Fruit fly (Drosophila melanogaster) whole organism, embryonic: ENCODE measurements around the gene CG33111.
A peak's percentile ranks its signal among the peaks of the same experiment; 100 is the strongest.

Experiments used
- Abd-B ChIP-seq: fragments of 200-800 bp; sonication (Bioruptor generic); optimal IDR thresholded peaks from 2 replicates; lab custom pipeline; 2018; ENCODE audit warnings: missing biosample characterization, mild to moderate bottlenecking, missing genetic modification characterization, moderate library complexity
- Aef1 ChIP-seq: fragments of 200-800 bp; sonication (Bioruptor generic); IDR thresholded peaks from 3 replicates; pipeline ENCODE4 v1.3.6; 2022; ENCODE audit warnings: missing biosample characterization, missing genetic modification characterization
- B-H1 ChIP-seq: fragments of 200-800 bp; sonication (Bioruptor generic); IDR thresholded peaks from 3 replicates; pipeline ENCODE4 v1.3.6; 2022; ENCODE audit warnings: missing biosample characterization, missing genetic modification characterization
- BEAF-32 ChIP-seq: fragments of 200-800 bp; sonication (Bioruptor generic); optimal IDR thresholded peaks from 3 replicates; lab custom pipeline; 2017; ENCODE audit warnings: missing biosample characterization, missing genetic modification characterization, mild to moderate bottlenecking, moderate library complexity, missing genetic modification reagents
- Bteb2 ChIP-seq: fragments of 200-800 bp; sonication (Bioruptor generic); optimal IDR thresholded peaks from 2 replicates; lab custom pipeline; 2016; ENCODE audit warnings: missing biosample characterization, missing genetic modification characterization
- CG10274 ChIP-seq: fragments of 200-800 bp; sonication (Bioruptor generic); optimal IDR thresholded peaks from 3 replicates; lab custom pipeline; 2017; ENCODE audit warnings: missing biosample characterization, mild to moderate bottlenecking, missing genetic modification characterization
- CG10959 ChIP-seq: fragments of 200-800 bp; sonication (Bioruptor generic); IDR thresholded peaks from 2 replicates; pipeline ENCODE4 v1.3.6; 2022; ENCODE audit warnings: missing biosample characterization, missing genetic modification characterization
- CG10979 ChIP-seq: fragments of 200-800 bp; sonication (Bioruptor generic); optimal IDR thresholded peaks from 2 replicates; lab custom pipeline; 2018; ENCODE audit warnings: missing biosample characterization, mild to moderate bottlenecking, missing genetic modification characterization, moderate library complexity
- CG12071 ChIP-seq: fragments of 200-800 bp; sonication (Bioruptor generic); optimal IDR thresholded peaks from 3 replicates; lab custom pipeline; 2018; ENCODE audit warnings: missing biosample characterization, mild to moderate bottlenecking, missing genetic modification characterization
- CG13123 ChIP-seq: fragments of 200-800 bp; sonication (Bioruptor generic); optimal IDR thresholded peaks from 2 replicates; lab custom pipeline; 2016; ENCODE audit warnings: missing biosample characterization, missing genetic modification characterization
- CG13296 ChIP-seq: fragments of 200-800 bp; sonication (Bioruptor generic); optimal IDR thresholded peaks from 3 replicates; lab custom pipeline; 2018; ENCODE audit warnings: missing biosample characterization, mild to moderate bottlenecking, missing genetic modification characterization
- CG16863 ChIP-seq: fragments of 200-800 bp; sonication (Bioruptor generic); optimal IDR thresholded peaks from 3 replicates; lab custom pipeline; 2016; ENCODE audit warnings: missing biosample characterization, missing genetic modification characterization
- CG17361 ChIP-seq: fragments of 200-800 bp; sonication (Bioruptor generic); IDR thresholded peaks from 3 replicates; pipeline ENCODE4 v1.3.6; 2022; ENCODE audit warnings: missing biosample characterization, missing genetic modification characterization
- CG17829 ChIP-seq: fragments of 200-800 bp; optimal IDR thresholded peaks from 2 replicates; lab custom pipeline; 2019; ENCODE audit warnings: missing biosample characterization, mild to moderate bottlenecking, missing genetic modification characterization, moderate library complexity
- CG2712 ChIP-seq: fragments of 200-800 bp; optimal IDR thresholded peaks from 3 replicates; lab custom pipeline; 2019; ENCODE audit warnings: missing biosample characterization, mild to moderate bottlenecking, missing genetic modification characterization, moderate library complexity
- CG32767 ChIP-seq: fragments of 200-800 bp; sonication (Bioruptor generic); IDR thresholded peaks from 2 replicates; pipeline ENCODE4 v1.3.6; 2022; ENCODE audit warnings: missing biosample characterization, missing genetic modification characterization
- CG32772 ChIP-seq: fragments of 200-800 bp; sonication (Bioruptor generic); IDR thresholded peaks from 2 replicates; pipeline ENCODE4 v1.3.6; 2022; ENCODE audit warnings: missing biosample characterization, missing genetic modification characterization
- CG33213 ChIP-seq: fragments of 200-800 bp; sonication (Bioruptor generic); optimal IDR thresholded peaks from 3 replicates; lab custom pipeline; 2016; ENCODE audit warnings: missing biosample characterization, missing genetic modification characterization
- CG6175 ChIP-seq: fragments of 200-800 bp; sonication (Bioruptor generic); IDR thresholded peaks from 3 replicates; pipeline ENCODE4 v1.3.6; 2022; ENCODE audit warnings: missing biosample characterization, missing genetic modification characterization
- CG6791 ChIP-seq: fragments of 200-800 bp; sonication (Bioruptor generic); IDR thresholded peaks from 3 replicates; pipeline ENCODE4 v1.3.6; 2022; ENCODE audit warnings: missing biosample characterization, missing genetic modification characterization; ENCODE audit not compliant: partially characterized antibody
- D ChIP-seq, 2 experiments: fragments of 200-800 bp in 1 of 2; fragments of >200 bp in 1 of 2; sonication (Bioruptor generic) in 1 of 2; optimal IDR thresholded peaks; 2 replicates in 1 of 2; 3 replicates in 1 of 2; lab custom pipeline; 2017; ENCODE audit warnings: mild to moderate bottlenecking in 1 of 2, missing biosample characterization in 1 of 2, missing genetic modification characterization in 1 of 2, missing genetic modification reagents in 1 of 2
- Dref ChIP-seq: fragments of 200-800 bp; sonication (Bioruptor generic); IDR thresholded peaks from 2 replicates; pipeline ENCODE4 v1.3.6; 2022; ENCODE audit warnings: missing biosample characterization, missing genetic modification characterization
- GATAe ChIP-seq: fragments of 200-800 bp; sonication (Bioruptor generic); conservative IDR thresholded peaks from 2 replicates; pipeline ENCODE4 v1.3.6; 2022; ENCODE audit warnings: missing biosample characterization, missing genetic modification characterization
- HHEX ChIP-seq: fragments of 200-800 bp; sonication (Bioruptor generic); optimal IDR thresholded peaks from 3 replicates; lab custom pipeline; 2017; ENCODE audit warnings: missing biosample characterization, mild to moderate bottlenecking, missing genetic modification characterization, missing genetic modification reagents
- Lpt ChIP-seq: fragments of >200 bp; optimal IDR thresholded peaks from 2 replicates; lab custom pipeline; 2018; ENCODE audit warnings: missing biosample characterization, missing genetic modification characterization
- MTF-1 ChIP-seq: fragments of 200-800 bp; sonication (Bioruptor generic); optimal IDR thresholded peaks from 2 replicates; lab custom pipeline; 2018; ENCODE audit warnings: missing biosample characterization, mild to moderate bottlenecking, missing genetic modification characterization, borderline replicate concordance
- Nf-YA ChIP-seq: fragments of 200-800 bp; sonication (Bioruptor generic); IDR thresholded peaks from 2 replicates; pipeline ENCODE4 v1.3.6; 2022; ENCODE audit warnings: missing biosample characterization, missing genetic modification characterization
- Ravus ChIP-seq: fragments of 200-800 bp; sonication (Bioruptor generic); IDR thresholded peaks from 2 replicates; pipeline ENCODE4 v1.3.6; 2022; ENCODE audit warnings: missing biosample characterization, missing genetic modification characterization
- Spps ChIP-seq: fragments of 200-800 bp; sonication (Bioruptor generic); optimal IDR thresholded peaks from 2 replicates; lab custom pipeline; 2018; ENCODE audit warnings: missing biosample characterization, mild to moderate bottlenecking, missing genetic modification characterization
- ato ChIP-seq: fragments of 200-800 bp; sonication (Bioruptor generic); IDR thresholded peaks from 2 replicates; pipeline ENCODE4 v1.3.6; 2022; ENCODE audit warnings: missing biosample characterization, missing genetic modification characterization; ENCODE audit not compliant: partially characterized antibody
- cad ChIP-seq: fragments of >200 bp; optimal IDR thresholded peaks from 2 replicates; lab custom pipeline; 2017; ENCODE audit warnings: missing biosample characterization, missing genetic modification characterization
- chif ChIP-seq, 2 experiments: fragments of 200-800 bp; sonication (Bioruptor generic); optimal IDR thresholded peaks; 3 replicates each; lab custom pipeline; 2016; ENCODE audit warnings: missing biosample characterization in 2 of 2, missing genetic modification characterization in 2 of 2
- eyg ChIP-seq: fragments of 200-800 bp; sonication (Bioruptor generic); optimal IDR thresholded peaks from 3 replicates; lab custom pipeline; 2016; ENCODE audit warnings: missing biosample characterization, missing genetic modification characterization
- hkb ChIP-seq, 2 experiments: fragments of 200-800 bp in 1 of 2; fragments of >200 bp in 1 of 2; sonication (Bioruptor generic) in 1 of 2; IDR thresholded peaks in 1 of 2; optimal IDR thresholded peaks in 1 of 2; 2 replicates each; pipeline versions ENCODE4 v1.3.6 to Lab custom; 2017 to 2022; ENCODE audit warnings: missing biosample characterization in 1 of 2, missing genetic modification characterization in 1 of 2
- kni ChIP-seq: fragments of 200-800 bp; sonication (Bioruptor generic); optimal IDR thresholded peaks from 3 replicates; lab custom pipeline; 2017; ENCODE audit warnings: mild to moderate bottlenecking, missing biosample characterization, missing genetic modification reagents, missing genetic modification characterization
- otp ChIP-seq: fragments of 200-800 bp; sonication (Bioruptor generic); IDR thresholded peaks from 3 replicates; pipeline ENCODE4, ENCODE4 v1.3.6; 2022; ENCODE audit warnings: missing biosample characterization, missing genetic modification characterization
- pita ChIP-seq: fragments of 200-800 bp; sonication (Bioruptor generic); optimal IDR thresholded peaks from 2 replicates; lab custom pipeline; 2017; ENCODE audit warnings: missing biosample characterization, mild to moderate bottlenecking, missing genetic modification characterization
- prd ChIP-seq, 3 experiments: fragments of >200 bp in 2 of 3; fragments of 200-800 bp in 1 of 3; sonication (Bioruptor generic) in 1 of 3; optimal IDR thresholded peaks in 2 of 3; IDR thresholded peaks in 1 of 3; 2 replicates in 2 of 3; 3 replicates in 1 of 3; pipeline versions ENCODE4 v1.3.6 to Lab custom; 2017 to 2022; ENCODE audit warnings: missing biosample characterization in 1 of 3, missing genetic modification characterization in 1 of 3
- ro ChIP-seq: fragments of 200-800 bp; sonication (Bioruptor generic); IDR thresholded peaks from 2 replicates; pipeline ENCODE4 v1.3.6; 2022; ENCODE audit warnings: missing biosample characterization, missing genetic modification characterization
- sens-2 ChIP-seq: fragments of 200-800 bp; sonication (Bioruptor generic); IDR thresholded peaks from 2 replicates; pipeline ENCODE4 v1.3.6; 2022; ENCODE audit warnings: missing biosample characterization, missing genetic modification characterization
- sna ChIP-seq: fragments of 200-800 bp; sonication (Bioruptor generic); IDR thresholded peaks from 2 replicates; pipeline ENCODE4 v1.3.6; 2022; ENCODE audit warnings: missing biosample characterization, missing genetic modification characterization; ENCODE audit not compliant: partially characterized antibody
- so ChIP-seq: fragments of 200-800 bp; sonication (Bioruptor generic); IDR thresholded peaks from 3 replicates; pipeline ENCODE4 v1.3.6; 2022; ENCODE audit warnings: missing biosample characterization, missing genetic modification characterization
- sr ChIP-seq: fragments of 200-800 bp; sonication (Bioruptor generic); IDR thresholded peaks from 3 replicates; pipeline ENCODE4 v1.3.6; 2022; ENCODE audit warnings: missing biosample characterization, missing genetic modification characterization
- ssp ChIP-seq: fragments of 200-800 bp; sonication (Bioruptor generic); IDR thresholded peaks from 2 replicates; pipeline ENCODE4 v1.3.6; 2022; ENCODE audit warnings: missing biosample characterization, missing genetic modification characterization
- tll ChIP-seq, 2 experiments: fragments of 200-800 bp in 1 of 2; fragments of >200 bp in 1 of 2; sonication (Bioruptor generic) in 1 of 2; optimal IDR thresholded peaks; 2 replicates each; lab custom pipeline; 2017 to 2019; ENCODE audit warnings: missing biosample characterization in 2 of 2, missing genetic modification characterization in 2 of 2, mild to moderate bottlenecking in 1 of 2, moderate library complexity in 1 of 2
- twi ChIP-seq: fragments of 200-800 bp; optimal IDR thresholded peaks from 2 replicates; lab custom pipeline; 2019; ENCODE audit warnings: missing biosample characterization, mild to moderate bottlenecking, missing genetic modification characterization, moderate library complexity
- unpg ChIP-seq: fragments of 200-800 bp; sonication (Bioruptor generic); optimal IDR thresholded peaks from 3 replicates; lab custom pipeline; 2018; ENCODE audit warnings: missing biosample characterization, mild to moderate bottlenecking, missing genetic modification characterization, moderate library complexity
- zen2 ChIP-seq: fragments of 200-800 bp; sonication (Bioruptor generic); IDR thresholded peaks from 3 replicates; pipeline ENCODE4 v1.3.6; 2022; ENCODE audit warnings: missing biosample characterization, missing genetic modification characterization; ENCODE audit not compliant: partially characterized antibody

CG33111 gene

dm6 chr3R:23817566-23818202 is 1.4 kb downstream of the CG33111 start (continued):
- TF ChIP-seq Bteb2 (no peak), so (GFP tag; lab: Robert Waterston, UW) (no peak), hkb (optimal IDR thresholded peaks at IDR 0.05; lab: Kevin White, UChicago) (no peak), hkb (GFP tag; IDR thresholded peaks at IDR 0.05; lab: Robert Waterston, UW) (peak; percentile 68), chif (GFP tag; optimal IDR thresholded peaks at IDR 0.05; lab: Kevin White, UChicago) (no peak), CG6175 (GFP tag; lab: Robert Waterston, UW) (no peak), otp (no peak), cad (no peak), sna (no peak), CG16863 (GFP tag; lab: Kevin White, UChicago) (peak; percentile 6), Dref (GFP tag; lab: Robert Waterston, UW) (no peak), sr (GFP tag; lab: Robert Waterston, UW) (peak; percentile 50; the same call in 2 of the 3 replicates), CG17361 (GFP tag; lab: Robert Waterston, UW) (no peak), CG17829 (tag; lab: Kevin White, UChicago) (peak; percentile 6), ssp (GFP tag; lab: Robert Waterston, UW) (no peak), zen2 (GFP tag; lab: Robert Waterston, UW) (no peak), HHEX (GFP tag; lab: Kevin White, UChicago) (no peak), CG6791 (GFP tag; lab: Robert Waterston, UW) (no peak), prd (optimal IDR thresholded peaks at IDR 0.05; lab: Kevin White, UChicago) (no peak), prd (GFP tag; IDR thresholded peaks at IDR 0.05; lab: Robert Waterston, UW) (peak; percentile 31; the same call in 1 of the 3 replicates), Aef1 (GFP tag; lab: Robert Waterston, UW) (no peak), eyg (GFP tag; lab: Kevin White, UChicago) (no peak), ato (GFP tag; lab: Robert Waterston, UW) (no peak), CG2712 (tag; lab: Kevin White, UChicago) (no peak), CG10274 (GFP tag; lab: Kevin White, UChicago) (no peak), tll (GFP tag; optimal IDR thresholded peaks at IDR 0.05; lab: Kevin White, UChicago) (no peak), Spps (tag; lab: Kevin White, UChicago) (no peak), Lpt (GFP tag; lab: Kevin White, UChicago) (no peak), twi (no peak), CG33213 (GFP tag; lab: Kevin White, UChicago) (no peak), pita (no peak), unpg (GFP tag; lab: Kevin White, UChicago) (no peak), CG32772 (peak; percentile 33; the same call in 1 of the 2 replicates), CG10959 (no peak), CG13123 (GFP tag; lab: Kevin White, UChicago) (no peak), kni (GFP tag; lab: Kevin White, UChicago) (peak; percentile 89), ro (GFP tag; lab: Robert Waterston, UW) (no peak), CG13296 (GFP tag; lab: Kevin White, UChicago) (no peak), CG32767 (GFP tag; lab: Robert Waterston, UW) (peak; percentile 41; the same call in 1 of the 2 replicates), CG10979 (tag; lab: Kevin White, UChicago) (no peak), Ravus (GFP tag; lab: Robert Waterston, UW) (no peak), BEAF-32 (no peak), GATAe (GFP tag; lab: Robert Waterston, UW) (no peak), D (optimal IDR thresholded peaks at IDR 0.05; lab: Kevin White, UChicago) (no peak), D (GFP tag; optimal IDR thresholded peaks at IDR 0.05; lab: Kevin White, UChicago) (no peak), B-H1 (GFP tag; lab: Robert Waterston, UW) (no peak), Nf-YA (GFP tag; lab: Robert Waterston, UW) (no peak), sens-2 (no peak), MTF-1 (GFP tag; lab: Kevin White, UChicago) (no peak), Abd-B (GFP tag; lab: Kevin White, UChicago) (no peak), CG12071 (GFP tag; lab: Kevin White, UChicago) (no peak)
